Fruit fly (Drosophila melanogaster): ENCODE measurements around the gene Cyp9f3.
A peak's percentile ranks its signal among the peaks of the same experiment; 100 is the strongest.

The Cyp9f3 gene

DNA sequence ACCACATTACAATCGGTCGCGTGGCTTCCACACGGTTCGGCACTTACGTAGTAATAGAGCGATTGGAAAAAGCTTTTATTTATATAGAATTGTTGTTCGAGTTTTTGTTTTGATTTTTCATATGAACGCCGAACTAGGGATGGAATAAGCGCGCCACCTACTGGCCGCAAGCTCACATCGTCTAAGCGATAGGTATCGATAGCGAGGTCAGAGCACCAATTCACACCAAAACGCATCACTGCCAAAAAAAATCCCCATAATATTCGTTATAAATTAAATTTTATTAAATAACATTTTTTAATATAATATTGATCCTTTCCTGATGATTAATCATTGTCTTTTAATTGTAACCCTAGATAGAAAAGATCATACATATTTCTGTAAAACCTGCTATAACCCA is 48.2 kb downstream of the Cyp9f3 start, which contains the start of gene CG10038:
TSS of gene CG10038 (minus strand) at position 148 of the 400 bp plus-strand sequence.
- TF ChIP-seq CG32532 (GFP tag; IDR thresholded peaks at IDR 0.05) (peak; percentile 66), Dp (GFP tag; optimal IDR thresholded peaks at IDR 0.05) (peak; percentile 59), dpn (GFP tag; optimal IDR thresholded peaks at IDR 0.05) (peak; percentile 29 to 58), CG12942 (GFP tag; optimal IDR thresholded peaks at IDR 0.05) (peak; percentile 21), Nf-YC (tag; optimal IDR thresholded peaks at IDR 0.05) (peak; percentile 38), CG1792 (GFP tag; optimal IDR thresholded peaks at IDR 0.05) (no peak), Abd-B (GFP tag; optimal IDR thresholded peaks at IDR 0.05) (peak; percentile 8), CG18764 (GFP tag; optimal IDR thresholded peaks at IDR 0.05) (peak; percentile 13), Ets65A (GFP tag) (peak; percentile 93), CG17186 (GFP tag; optimal IDR thresholded peaks at IDR 0.05) (peak; percentile 35), Dek (tag; optimal IDR thresholded peaks at IDR 0.05) (peak; percentile 60), Oaz (GFP tag; IDR thresholded peaks at IDR 0.05) (no peak), CG12769 (tag; optimal IDR thresholded peaks at IDR 0.05) (no peak), D19A (tag; optimal IDR thresholded peaks at IDR 0.05) (peak; percentile 45), Elba2 (GFP tag; optimal IDR thresholded peaks at IDR 0.05) (no peak), CG17361 (GFP tag; IDR thresholded peaks at IDR 0.05) (peak; percentile 37; the same call in 2 of the 3 replicates), Rx (GFP tag; IDR thresholded peaks at IDR 0.05) (no peak), ken (GFP tag; IDR thresholded peaks at IDR 0.05) (no peak), Ets97D (GFP tag; optimal IDR thresholded peaks at IDR 0.05) (peak; percentile 60), caup (GFP tag; optimal IDR thresholded peaks at IDR 0.05; ENCODE audit: severe bottlenecking) (peak; percentile 34), Meics (GFP tag; optimal IDR thresholded peaks at IDR 0.05) (peak; percentile 35), Jarid2 (GFP tag; optimal IDR thresholded peaks at IDR 0.05) (peak; percentile 14), PHDP (tag; optimal IDR thresholded peaks at IDR 0.05) (peak; percentile 41), CG7839 (tag; optimal IDR thresholded peaks at IDR 0.05) (peak; percentile 32), Sox102F (GFP tag; optimal IDR thresholded peaks at IDR 0.05) (peak; percentile 20), Dref (GFP tag; IDR thresholded peaks at IDR 0.05) (peak; percentile 88), MESR4 (GFP tag; optimal IDR thresholded peaks at IDR 0.05) (peak; percentile 10), CG11247 (GFP tag; IDR thresholded peaks at IDR 0.05) (peak; percentile 22; the same call in 1 of the 2 replicates), tin (GFP tag; optimal IDR thresholded peaks at IDR 0.05) (peak; percentile 56), bcd (GFP tag; optimal IDR thresholded peaks at IDR 0.05) (peak; percentile 41), crp (GFP tag; optimal IDR thresholded peaks at IDR 0.05) (peak in 1 of 2 experiments; percentile 23), dan (GFP tag; IDR thresholded peaks at IDR 0.05) (no peak), cwo (GFP tag; optimal IDR thresholded peaks at IDR 0.05) (no peak), Pdp1 (GFP tag; optimal IDR thresholded peaks at IDR 0.05) (peak in 1 of 2 experiments; percentile 15), gfzf (GFP tag; optimal IDR thresholded peaks at IDR 0.05) (peak; percentile 44), CG32772 (GFP tag; IDR thresholded peaks at IDR 0.05) (no peak), CG10979 (tag; optimal IDR thresholded peaks at IDR 0.05) (peak; percentile 21), NfI (GFP tag; optimal IDR thresholded peaks at IDR 0.05) (peak; percentile 48), CG5245 (GFP tag; optimal IDR thresholded peaks at IDR 0.05) (peak; percentile 10), Max (GFP tag; optimal IDR thresholded peaks at IDR 0.05) (peak; percentile 18), CG11456 (GFP tag; IDR thresholded peaks at IDR 0.05) (peak; percentile 72), al (GFP tag; IDR thresholded peaks at IDR 0.05) (peak; percentile 21; the same call in 1 of the 2 replicates), slbo (GFP tag; IDR thresholded peaks at IDR 0.05) (peak; percentile 67; the same call in 1 of the 2 replicates), CG13287 (GFP tag; IDR thresholded peaks at IDR 0.05; ENCODE audit: partially characterized antibody) (peak; percentile 97), disco-r (GFP tag; optimal IDR thresholded peaks at IDR 0.05) (no peak), sna (GFP tag; IDR thresholded peaks at IDR 0.05; ENCODE audit: partially characterized antibody) (peak; percentile 89), ci (GFP tag; IDR thresholded peaks at IDR 0.05) (0 out of 3 replicates have a peak, but pooled peaks have one; percentile 23), Xrp1 (GFP tag; IDR thresholded peaks at IDR 0.05) (peak; percentile 28; the same call in 1 of the 2 replicates), CG3847 (GFP tag; IDR thresholded peaks at IDR 0.05) (peak; percentile 55), Chrac-16 (GFP tag; optimal IDR thresholded peaks at IDR 0.05) (peak; percentile 16)

Data from whole organism, embryonic.